Fruit fly (Drosophila melanogaster): Measurements from ENCODE around the gene CG32100.

DNA sequence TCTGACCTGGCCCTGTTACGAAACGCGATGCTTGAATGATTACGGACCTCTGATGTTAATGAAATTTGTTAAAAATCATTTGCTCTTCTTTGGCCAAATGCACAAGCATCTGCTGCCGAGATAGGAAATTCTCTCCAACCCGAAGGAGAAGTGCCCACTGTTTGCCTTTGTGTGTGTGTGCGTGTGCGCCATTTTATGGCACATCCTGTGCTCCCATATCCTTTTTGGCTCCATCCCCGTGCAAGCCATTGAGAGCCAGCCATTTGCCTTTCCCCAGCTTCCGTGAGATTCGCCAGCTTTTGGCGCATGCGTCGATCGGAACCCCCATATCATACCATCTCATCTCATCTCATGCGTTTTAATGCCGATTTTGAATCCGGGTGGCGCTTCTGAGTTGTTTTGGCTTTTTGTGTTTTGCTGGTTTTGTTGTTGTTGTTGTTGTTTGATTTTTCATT lies 28.8 kb downstream of the CG32100 start, which contains the start of gene CG4328:
- TF ChIP-seq Dll (optimal IDR thresholded peaks at IDR 0.05): no peak
- TF ChIP-seq pan (optimal IDR thresholded peaks at IDR 0.05): no peak
